Worm (Caenorhabditis elegans): ENCODE data around the gene cdc-25.2.

Gene cdc-25.2

ce11 chrV:1610097-1610496, 43.2 kb downstream of the cdc-25.2 start, which contains the start of gene nhr-177:
Gene nhr-177 (plus strand): TSS chrV:1610263.
- no peak for TF ChIP-seq B0336.3 (GFP tag; IDR thresholded peaks at IDR 0.05)
- no peak for TF ChIP-seq lsy-27 (tag; optimal IDR thresholded peaks at IDR 0.05; ENCODE audit: borderline replicate concordance, insufficient read depth)
- TF ChIP-seq nhr-80 (tag; optimal IDR thresholded peaks at IDR 0.05), result peak; percentile 69
- TF ChIP-seq mcd-1 (GFP tag; IDR thresholded peaks at IDR 0.05), result no peak

DNA sequence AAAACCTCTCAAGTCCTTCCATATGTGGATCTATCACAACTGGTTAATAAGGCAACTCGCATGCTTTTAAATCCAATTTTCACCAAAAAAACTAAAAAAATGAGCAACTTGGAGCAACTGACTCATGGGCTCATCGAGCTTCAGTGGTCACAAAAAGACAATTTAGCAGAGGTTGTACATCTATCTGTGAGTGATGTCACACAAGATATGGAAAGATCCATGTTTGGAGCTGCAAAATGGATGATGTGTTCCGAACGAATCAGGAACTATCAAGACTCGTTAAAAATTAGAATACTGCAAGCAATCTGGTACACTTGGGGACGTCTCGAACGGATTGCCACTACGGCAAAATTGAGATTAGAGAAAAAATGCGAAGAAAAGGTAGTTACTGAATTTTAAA, 44.7 kb downstream of the cdc-25.2 start:
- TF ChIP-seq sptf-2 (GFP tag; optimal IDR thresholded peaks at IDR 0.05) (no peak), nhr-27 (tag; optimal IDR thresholded peaks at IDR 0.05) (no peak), egl-18 (GFP tag; IDR thresholded peaks at IDR 0.05) (no peak), mcd-1 (GFP tag; IDR thresholded peaks at IDR 0.05) (no peak), ceh-100 (GFP tag; IDR thresholded peaks at IDR 0.05) (no peak), Y79H2A.3 (GFP tag; conservative IDR thresholded peaks at IDR 0.05) (no peak), F57A8.1 (GFP tag; optimal IDR thresholded peaks at IDR 0.05) (no peak), fkh-3 (tag; optimal IDR thresholded peaks at IDR 0.05) (no peak), sea-2 (GFP tag; IDR thresholded peaks at IDR 0.05) (no peak), zim-3 (tag; optimal IDR thresholded peaks at IDR 0.05) (no peak), snpc-1.1 (tag; optimal IDR thresholded peaks at IDR 0.05; ENCODE audit: insufficient read depth) (no peak), B0336.3 (GFP tag; IDR thresholded peaks at IDR 0.05) (no peak), xnd-1 (tag; optimal IDR thresholded peaks at IDR 0.05) (no peak), somi-1 (GFP tag; optimal IDR thresholded peaks at IDR 0.05) (no peak), hmg-1.2 (GFP tag; IDR thresholded peaks at IDR 0.05) (no peak), pha-4 (tag; optimal IDR thresholded peaks at IDR 0.05) (no peak), lag-1 (GFP tag; IDR thresholded peaks at IDR 0.05) (no peak)

- TF ChIP-seq lir-1 (GFP tag; conservative IDR thresholded peaks at IDR 0.05), result no peak
- TF ChIP-seq B0019.2 (GFP tag; conservative IDR thresholded peaks at IDR 0.05), result no peak
- TF ChIP-seq dox-1 (GFP tag; IDR thresholded peaks at IDR 0.05), result no peak
- TF ChIP-seq lin-26 (GFP tag; IDR thresholded peaks at IDR 0.05), result no peak
- no peak for TF ChIP-seq zim-3 (tag; optimal IDR thresholded peaks at IDR 0.05)
- TF ChIP-seq die-1 (tag; optimal IDR thresholded peaks at IDR 0.05), result no peak
- TF ChIP-seq mel-28 (tag; optimal IDR thresholded peaks at IDR 0.05; ENCODE audit: borderline replicate concordance), result no peak
Observed at ce11 chrV:1614726-1615125, 47.9 kb downstream of the cdc-25.2 start, which contains the start of gene srbc-41. Gene srbc-41 (minus strand): TSS chrV:1614826.

- TF ChIP-seq athp-1 (tag; optimal IDR thresholded peaks at IDR 0.05) (no peak), B0035.1 (tag; optimal IDR thresholded peaks at IDR 0.05) (no peak), chd-7 (tag; optimal IDR thresholded peaks at IDR 0.05) (no peak), lir-1 (GFP tag; conservative IDR thresholded peaks at IDR 0.05) (no peak), K12H6.12 (tag; optimal IDR thresholded peaks at IDR 0.05) (no peak), madf-10 (tag; optimal IDR thresholded peaks at IDR 0.05) (no peak), nfya-1 (tag; optimal IDR thresholded peaks at IDR 0.05; ENCODE audit: borderline replicate concordance, insufficient read depth) (no peak)
Observed at ce11 chrV:1618760-1619159, 51.9 kb downstream of the cdc-25.2 start, which contains the start of gene nhr-179. Gene nhr-179 (minus strand): TSS chrV:1618860.

ce11 chrV:1620537-1620936, 53.7 kb downstream of the cdc-25.2 start:
- TF ChIP-seq athp-1 (tag; optimal IDR thresholded peaks at IDR 0.05) (no peak), hmg-1.2 (GFP tag; IDR thresholded peaks at IDR 0.05) (peak; percentile 95)
